Worm (Caenorhabditis elegans) whole organism, L1 larva: Measurements from ENCODE around the gene cah-4.

Source experiments
- C04F5.9 ChIP-seq: sonication (generic microtip); optimal IDR thresholded peaks from 2 replicates; lab custom pipeline; 2016; ENCODE audit warnings: missing genetic modification characterization, missing compliant biosample characterization
- C34B4.2 ChIP-seq: sonication (generic microtip); optimal IDR thresholded peaks from 2 replicates; lab custom pipeline; 2017; ENCODE audit warnings: mild to moderate bottlenecking, missing genetic modification characterization, missing compliant biosample characterization
- Y116A8C.19 ChIP-seq: sonication (generic microtip); optimal IDR thresholded peaks from 2 replicates; lab custom pipeline; 2016; ENCODE audit warnings: missing compliant biosample characterization, missing genetic modification characterization, borderline replicate concordance
- alr-1 ChIP-seq: fragments of 200-800 bp; sonication (Bioruptor generic); optimal IDR thresholded peaks from 2 replicates; lab custom pipeline; 2018; ENCODE audit warnings: borderline replicate concordance, mild to moderate bottlenecking, missing genetic modification characterization, missing compliant biosample characterization
- aly-2 ChIP-seq: fragments of 150-350 bp; optimal IDR thresholded peaks from 2 replicates; lab custom pipeline; 2014; ENCODE audit warnings: missing biosample characterization, missing genetic modification characterization
- blmp-1 ChIP-seq: fragments of 150-350 bp; optimal IDR thresholded peaks from 2 replicates; lab custom pipeline; 2014; ENCODE audit warnings: missing biosample characterization, missing genetic modification characterization
- ceh-63 ChIP-seq: fragments of 200-800 bp; sonication (Bioruptor generic); optimal IDR thresholded peaks from 2 replicates; lab custom pipeline; 2018; ENCODE audit warnings: mild to moderate bottlenecking, missing genetic modification characterization, missing compliant biosample characterization
- ceh-8 ChIP-seq: fragments of 200-800 bp; sonication (Bioruptor generic); optimal IDR thresholded peaks from 2 replicates; lab custom pipeline; 2018; ENCODE audit warnings: mild to moderate bottlenecking, missing genetic modification characterization, moderate library complexity, missing compliant biosample characterization
- ceh-82 ChIP-seq, 3 experiments: fragments of 150-350 bp in 1 of 3; sonication (generic microtip) in 2 of 3; optimal IDR thresholded peaks; 2 replicates each; lab custom pipeline; 2014 to 2017; ENCODE audit warnings: missing biosample characterization in 3 of 3, missing genetic modification characterization in 3 of 3
- dpl-1 ChIP-seq, 3 experiments: fragments of 150-350 bp in 2 of 3; sonication (generic microtip) in 1 of 3; optimal IDR thresholded peaks; 2 replicates each; lab custom pipeline; 2014 to 2017; ENCODE audit warnings: missing biosample characterization in 3 of 3, missing genetic modification characterization in 3 of 3, missing genetic modification reagents in 3 of 3
- egl-13 ChIP-seq: sonication (generic microtip); optimal IDR thresholded peaks from 2 replicates; lab custom pipeline; 2016; ENCODE audit warnings: missing genotype, missing genetic modification reagents, missing genetic modification characterization, missing compliant biosample characterization
- egl-27 ChIP-seq, 2 experiments: fragments of 150-350 bp in 1 of 2; sonication (generic microtip); optimal IDR thresholded peaks; 3 replicates each; lab custom pipeline; 2017 to 2018; ENCODE audit warnings: missing biosample characterization in 2 of 2, missing genetic modification characterization in 2 of 2, missing genetic modification reagents in 2 of 2
- elt-3 ChIP-seq, 6 experiments: fragments of 150-350 bp in 1 of 6; sonication (generic microtip); optimal IDR thresholded peaks; 2 replicates each; lab custom pipeline; 2017 to 2018; ENCODE audit warnings: missing biosample characterization in 6 of 6, missing genetic modification characterization in 6 of 6, inconsistent platforms in 1 of 6
- ets-5 ChIP-seq: fragments of 200-800 bp; sonication (Bioruptor generic); IDR thresholded peaks from 2 replicates; pipeline ENCODE4 v1.3.6; 2022; ENCODE audit warnings: missing genetic modification characterization, missing compliant biosample characterization
- fkh-10 ChIP-seq: sonication (generic microtip); optimal IDR thresholded peaks from 2 replicates; lab custom pipeline; 2017; ENCODE audit warnings: missing biosample characterization, missing genetic modification reagents, missing genetic modification characterization
- hlh-17 ChIP-seq: fragments of 200-800 bp; sonication (Bioruptor generic); optimal IDR thresholded peaks from 2 replicates; lab custom pipeline; 2018; ENCODE audit warnings: missing genetic modification characterization, mild to moderate bottlenecking, missing compliant biosample characterization, moderate library complexity, borderline replicate concordance
- hlh-4 ChIP-seq: sonication (generic microtip); optimal IDR thresholded peaks from 2 replicates; lab custom pipeline; 2016; ENCODE audit warnings: mild to moderate bottlenecking, missing genetic modification characterization, missing compliant biosample characterization
- hpl-2 ChIP-seq: fragments of 150-350 bp; optimal IDR thresholded peaks from 2 replicates; lab custom pipeline; 2014; ENCODE audit warnings: missing biosample characterization, missing genetic modification reagents, missing genetic modification characterization
- irx-1 ChIP-seq: sonication (generic microtip); optimal IDR thresholded peaks from 2 replicates; lab custom pipeline; 2016; ENCODE audit warnings: missing genetic modification characterization, missing compliant biosample characterization
- jun-1 ChIP-seq: fragments of 150-350 bp; optimal IDR thresholded peaks from 2 replicates; lab custom pipeline; 2014; ENCODE audit warnings: missing biosample characterization, missing genetic modification reagents, missing genetic modification characterization
- lin-14 ChIP-seq: fragments of 200-800 bp; sonication (Bioruptor generic); optimal IDR thresholded peaks from 2 replicates; lab custom pipeline; 2018; ENCODE audit warnings: mild to moderate bottlenecking, missing genetic modification characterization, moderate library complexity, missing compliant biosample characterization
- lin-15B ChIP-seq: fragments of 150-350 bp; sonication (generic microtip); optimal IDR thresholded peaks from 3 replicates; lab custom pipeline; 2014; ENCODE audit warnings: missing biosample characterization, missing genetic modification characterization
- lsy-2 ChIP-seq, 2 experiments: fragments of 150-350 bp; optimal IDR thresholded peaks; 2 replicates each; lab custom pipeline; 2014; ENCODE audit warnings: missing biosample characterization in 2 of 2, missing genetic modification characterization in 2 of 2
- mab-9 ChIP-seq: fragments of 200-800 bp; sonication (Bioruptor generic); IDR thresholded peaks from 2 replicates; pipeline ENCODE4 v1.3.6; 2022; ENCODE audit warnings: missing genetic modification reagents, missing genetic modification characterization, missing compliant biosample characterization
- mef-2 ChIP-seq: fragments of 150-350 bp; optimal IDR thresholded peaks from 2 replicates; lab custom pipeline; 2014; ENCODE audit warnings: missing biosample characterization, missing genetic modification characterization
- mep-1 ChIP-seq: fragments of 150-350 bp; optimal IDR thresholded peaks from 2 replicates; lab custom pipeline; 2014; ENCODE audit warnings: missing biosample characterization, missing genetic modification characterization
- nhr-11 ChIP-seq: fragments of 150-350 bp; optimal IDR thresholded peaks from 2 replicates; lab custom pipeline; 2014; ENCODE audit warnings: missing biosample characterization, missing genetic modification characterization
- nhr-12 ChIP-seq: sonication (generic microtip); optimal IDR thresholded peaks from 2 replicates; lab custom pipeline; 2017; ENCODE audit warnings: missing biosample characterization, missing genetic modification characterization
- nhr-19 ChIP-seq: fragments of 200-800 bp; sonication (Bioruptor generic); conservative IDR thresholded peaks from 2 replicates; pipeline ENCODE4 v1.3.6; 2022; ENCODE audit warnings: missing genetic modification characterization, missing compliant biosample characterization
- nhr-77 ChIP-seq: fragments of 150-350 bp; optimal IDR thresholded peaks from 2 replicates; lab custom pipeline; 2014; ENCODE audit warnings: missing biosample characterization, missing genetic modification characterization
- nhr-84 ChIP-seq: sonication (generic microtip); optimal IDR thresholded peaks from 2 replicates; lab custom pipeline; 2017; ENCODE audit warnings: missing biosample characterization, missing genetic modification characterization
- nhr-85 ChIP-seq: sonication (generic microtip); peaks from one replicate; lab custom pipeline; 2016; ENCODE audit warnings: missing genetic modification characterization, inconsistent platforms, missing compliant biosample characterization
- pqm-1 ChIP-seq: sonication (generic microtip); optimal IDR thresholded peaks from 3 replicates; lab custom pipeline; 2017; ENCODE audit warnings: missing biosample characterization, missing genetic modification characterization
- rnt-1 ChIP-seq: sonication (generic microtip); optimal IDR thresholded peaks from 2 replicates; lab custom pipeline; 2016; ENCODE audit warnings: mild to moderate bottlenecking, missing genetic modification characterization, moderate library complexity, missing compliant biosample characterization
- snpc-4 ChIP-seq: fragments of 150-350 bp; optimal IDR thresholded peaks from 2 replicates; lab custom pipeline; 2014; ENCODE audit warnings: missing biosample characterization, missing genetic modification characterization
- snu-23 ChIP-seq: sonication (generic microtip); optimal IDR thresholded peaks from 2 replicates; lab custom pipeline; 2016; ENCODE audit warnings: missing genetic modification characterization, missing compliant biosample characterization
- sptf-1 ChIP-seq: fragments of 150-350 bp; optimal IDR thresholded peaks from 2 replicates; lab custom pipeline; 2014; ENCODE audit warnings: missing biosample characterization, missing genetic modification characterization
- swsn-7 ChIP-seq: sonication (generic microtip); optimal IDR thresholded peaks from 2 replicates; lab custom pipeline; 2016; ENCODE audit warnings: missing genetic modification characterization, missing compliant biosample characterization
- unc-86 ChIP-seq: sonication (generic microtip); optimal IDR thresholded peaks from 2 replicates; lab custom pipeline; 2016; ENCODE audit warnings: missing genetic modification characterization, missing compliant biosample characterization
- unc-98 ChIP-seq: fragments of 200-800 bp; sonication (Bioruptor generic); IDR thresholded peaks from 2 replicates; pipeline ENCODE4 v1.3.6; 2022; ENCODE audit warnings: missing genetic modification characterization, missing compliant biosample characterization
- vab-15 ChIP-seq: sonication (generic microtip); optimal IDR thresholded peaks from 2 replicates; lab custom pipeline; 2017; ENCODE audit warnings: missing genotype, mild to moderate bottlenecking, missing genetic modification characterization, missing compliant biosample characterization
- xbp-1 ChIP-seq: sonication (generic microtip); optimal IDR thresholded peaks from 2 replicates; lab custom pipeline; 2016; ENCODE audit warnings: missing genetic modification characterization, missing compliant biosample characterization
- zag-1 ChIP-seq: fragments of 150-350 bp; optimal IDR thresholded peaks from 2 replicates; lab custom pipeline; 2014; ENCODE audit warnings: missing biosample characterization, missing genetic modification characterization
- ztf-4 ChIP-seq: fragments of 150-350 bp; optimal IDR thresholded peaks from 2 replicates; lab custom pipeline; 2014; ENCODE audit warnings: missing biosample characterization, missing genetic modification characterization

The cah-4 gene

ce11 chrX:13506043-13506442 is 36.3 kb upstream of the cah-4 start:
- TF ChIP-seq fkh-10 (GFP tag; lab: Kevin White, UChicago) (no peak), nhr-12 (no peak), jun-1 (tag; lab: Kevin White, UChicago) (no peak), ceh-82 (tag; optimal IDR thresholded peaks at IDR 0.05; lab: Kevin White, UChicago) (peak in 1 of 3 experiments; percentile 26), C04F5.9 (tag; lab: Kevin White, UChicago) (no peak), alr-1 (no peak), lin-15B (tag; lab: Kevin White, UChicago) (no peak), ets-5 (GFP tag; lab: Robert Waterston, UW) (no peak), aly-2 (tag; lab: Kevin White, UChicago) (no peak), irx-1 (tag; lab: Kevin White, UChicago) (no peak), nhr-11 (tag; lab: Kevin White, UChicago) (no peak), ceh-63 (GFP tag; lab: Kevin White, UChicago) (peak; percentile 56), pqm-1 (tag; lab: Kevin White, UChicago) (no peak), unc-98 (GFP tag; lab: Robert Waterston, UW) (no peak), nhr-77 (tag; lab: Kevin White, UChicago) (no peak), lin-14 (peak; percentile 33), hlh-4 (tag; lab: Kevin White, UChicago) (no peak)

ce11 chrX:13506493-13506892 is 35.9 kb upstream of the cah-4 start:
- TF ChIP-seq mef-2 (tag; lab: Kevin White, UChicago) = no peak
- TF ChIP-seq lin-14 = no peak
- TF ChIP-seq egl-27 (tag; optimal IDR thresholded peaks at IDR 0.05; lab: Kevin White, UChicago) = no peak

ce11 chrX:13507233-13507632 is 35.1 kb upstream of the cah-4 start, which contains the start of gene H06A10.1:
TSS of gene H06A10.1 (plus strand) at chrX:13507533.
- TF ChIP-seq unc-86 = no peak
- no peak for TF ChIP-seq ceh-8 (GFP tag; lab: Kevin White, UChicago)
- TF ChIP-seq lsy-2 (tag; optimal IDR thresholded peaks at IDR 0.05; lab: Kevin White, UChicago) = no peak
- TF ChIP-seq C34B4.2 (tag; lab: Kevin White, UChicago) = no peak
- no peak for TF ChIP-seq sptf-1 (tag; lab: Kevin White, UChicago)
- TF ChIP-seq zag-1 (tag; lab: Kevin White, UChicago) = no peak
- no peak for TF ChIP-seq nhr-85
- no peak for TF ChIP-seq hpl-2
- no peak for TF ChIP-seq vab-15 (tag; lab: Kevin White, UChicago)
- TF ChIP-seq mab-9 = no peak
- TF ChIP-seq swsn-7 (tag; lab: Kevin White, UChicago) = no peak
- no peak for TF ChIP-seq ceh-82 (tag; optimal IDR thresholded peaks at IDR 0.05; lab: Kevin White, UChicago)

- TF ChIP-seq xbp-1 = no peak
- TF ChIP-seq pqm-1 (tag; lab: Kevin White, UChicago) = no peak
- no peak for TF ChIP-seq elt-3 (tag; optimal IDR thresholded peaks at IDR 0.05; lab: Kevin White, UChicago)
These were observed 32.0 kb upstream of the cah-4 start for ce11 chrX:13510234-13510837.

ce11 chrX:13510997-13511396 is 31.4 kb upstream of the cah-4 start, which contains the start of gene col-185:
TSS of gene col-185 (minus strand) at chrX:13511097.
- no peak for TF ChIP-seq rnt-1 (tag; lab: Kevin White, UChicago)
- no peak for TF ChIP-seq dpl-1 (GFP tag; optimal IDR thresholded peaks at IDR 0.05; lab: Kevin White, UChicago)
- TF ChIP-seq ets-5 (GFP tag; lab: Robert Waterston, UW) = no peak
- TF ChIP-seq blmp-1 (tag; lab: Kevin White, UChicago) = no peak
- no peak for TF ChIP-seq unc-86
- no peak for TF ChIP-seq egl-13
- no peak for TF ChIP-seq snpc-4
- no peak for TF ChIP-seq pqm-1 (tag; lab: Kevin White, UChicago)
- no peak for TF ChIP-seq jun-1 (tag; lab: Kevin White, UChicago)
- TF ChIP-seq Y116A8C.19 (tag; lab: Kevin White, UChicago) = no peak
- TF ChIP-seq nhr-84 = no peak
- TF ChIP-seq unc-98 (GFP tag; lab: Robert Waterston, UW) = no peak
- TF ChIP-seq nhr-19 (GFP tag; lab: Robert Waterston, UW) = no peak
- TF ChIP-seq hlh-17 (GFP tag; lab: Kevin White, UChicago) = no peak
- TF ChIP-seq ztf-4 (tag; lab: Kevin White, UChicago) = no peak
- TF ChIP-seq snu-23 (GFP tag; lab: Kevin White, UChicago) = no peak
- no peak for TF ChIP-seq irx-1 (tag; lab: Kevin White, UChicago)
- TF ChIP-seq hpl-2 = no peak
- no peak for TF ChIP-seq mep-1 (tag; lab: Kevin White, UChicago)
- no peak for TF ChIP-seq nhr-11 (tag; lab: Kevin White, UChicago)
